Worm (Caenorhabditis elegans) whole organism, L1 larva: ENCODE data around the gene F13B6.3.

Experiments
- C04F5.9 ChIP-seq: sonication (generic microtip); optimal IDR thresholded peaks from 2 replicates; lab custom pipeline; 2016; ENCODE audit warnings: missing genetic modification characterization, missing compliant biosample characterization
- C16A3.4 ChIP-seq: fragments of 150-350 bp; optimal IDR thresholded peaks from 2 replicates; lab custom pipeline; 2014; ENCODE audit warnings: missing biosample characterization, missing genetic modification characterization
- F16B12.6 ChIP-seq: fragments of 150-350 bp; optimal IDR thresholded peaks from 2 replicates; lab custom pipeline; 2014; ENCODE audit warnings: missing biosample characterization, missing genetic modification characterization
- Y116A8C.19 ChIP-seq: sonication (generic microtip); optimal IDR thresholded peaks from 2 replicates; lab custom pipeline; 2016; ENCODE audit warnings: missing compliant biosample characterization, missing genetic modification characterization, borderline replicate concordance
- aha-1 ChIP-seq: fragments of 150-350 bp; optimal IDR thresholded peaks from 2 replicates; lab custom pipeline; 2014; ENCODE audit warnings: missing biosample characterization, missing genetic modification characterization
- aly-2 ChIP-seq: fragments of 150-350 bp; optimal IDR thresholded peaks from 2 replicates; lab custom pipeline; 2014; ENCODE audit warnings: missing biosample characterization, missing genetic modification characterization
- ama-1 ChIP-seq: fragments of 150-350 bp; optimal IDR thresholded peaks from 2 replicates; lab custom pipeline; 2014
- blmp-1 ChIP-seq: fragments of 150-350 bp; optimal IDR thresholded peaks from 2 replicates; lab custom pipeline; 2014; ENCODE audit warnings: missing biosample characterization, missing genetic modification characterization
- ceh-63 ChIP-seq: fragments of 200-800 bp; sonication (Bioruptor generic); optimal IDR thresholded peaks from 2 replicates; lab custom pipeline; 2018; ENCODE audit warnings: mild to moderate bottlenecking, missing genetic modification characterization, missing compliant biosample characterization
- ceh-8 ChIP-seq: fragments of 200-800 bp; sonication (Bioruptor generic); optimal IDR thresholded peaks from 2 replicates; lab custom pipeline; 2018; ENCODE audit warnings: mild to moderate bottlenecking, missing genetic modification characterization, moderate library complexity, missing compliant biosample characterization
- ceh-82 ChIP-seq, 3 experiments: fragments of 150-350 bp in 1 of 3; sonication (generic microtip) in 2 of 3; optimal IDR thresholded peaks; 2 replicates each; lab custom pipeline; 2014 to 2017; ENCODE audit warnings: missing biosample characterization in 3 of 3, missing genetic modification characterization in 3 of 3
- ceh-90 ChIP-seq: sonication (generic microtip); optimal IDR thresholded peaks from 2 replicates; lab custom pipeline; 2016; ENCODE audit warnings: missing genetic modification characterization, missing compliant biosample characterization
- dpl-1 ChIP-seq, 3 experiments: fragments of 150-350 bp in 2 of 3; sonication (generic microtip) in 1 of 3; optimal IDR thresholded peaks; 2 replicates each; lab custom pipeline; 2014 to 2017; ENCODE audit warnings: missing biosample characterization in 3 of 3, missing genetic modification characterization in 3 of 3, missing genetic modification reagents in 3 of 3
- dsc-1 ChIP-seq: sonication (generic microtip); optimal IDR thresholded peaks from 2 replicates; lab custom pipeline; 2016; ENCODE audit warnings: mild to moderate bottlenecking, missing genetic modification characterization, missing compliant biosample characterization
- elt-3 ChIP-seq, 6 experiments: fragments of 150-350 bp in 1 of 6; sonication (generic microtip); optimal IDR thresholded peaks; 2 replicates each; lab custom pipeline; 2017 to 2018; ENCODE audit warnings: missing biosample characterization in 6 of 6, missing genetic modification characterization in 6 of 6, inconsistent platforms in 1 of 6
- fkh-4 ChIP-seq: sonication (generic microtip); optimal IDR thresholded peaks from 2 replicates; lab custom pipeline; 2016; ENCODE audit warnings: missing compliant biosample characterization, missing genetic modification characterization, borderline replicate concordance
- grh-1 ChIP-seq: fragments of 200-800 bp; sonication (Bioruptor generic); IDR thresholded peaks from 2 replicates; pipeline ENCODE4 v1.3.6; 2022; ENCODE audit warnings: missing genetic modification reagents, missing genetic modification characterization, missing compliant biosample characterization
- hlh-17 ChIP-seq: fragments of 200-800 bp; sonication (Bioruptor generic); optimal IDR thresholded peaks from 2 replicates; lab custom pipeline; 2018; ENCODE audit warnings: missing genetic modification characterization, mild to moderate bottlenecking, missing compliant biosample characterization, moderate library complexity, borderline replicate concordance
- hpl-2 ChIP-seq: fragments of 150-350 bp; optimal IDR thresholded peaks from 2 replicates; lab custom pipeline; 2014; ENCODE audit warnings: missing biosample characterization, missing genetic modification reagents, missing genetic modification characterization
- irx-1 ChIP-seq: sonication (generic microtip); optimal IDR thresholded peaks from 2 replicates; lab custom pipeline; 2016; ENCODE audit warnings: missing genetic modification characterization, missing compliant biosample characterization
- lin-13 ChIP-seq: fragments of 150-350 bp; optimal IDR thresholded peaks from 2 replicates; lab custom pipeline; 2014; ENCODE audit warnings: missing biosample characterization, missing genetic modification reagents, missing genetic modification characterization
- lin-14 ChIP-seq: fragments of 200-800 bp; sonication (Bioruptor generic); optimal IDR thresholded peaks from 2 replicates; lab custom pipeline; 2018; ENCODE audit warnings: mild to moderate bottlenecking, missing genetic modification characterization, moderate library complexity, missing compliant biosample characterization
- lin-15B ChIP-seq: fragments of 150-350 bp; sonication (generic microtip); optimal IDR thresholded peaks from 3 replicates; lab custom pipeline; 2014; ENCODE audit warnings: missing biosample characterization, missing genetic modification characterization
- lir-3 ChIP-seq: sonication (generic microtip); optimal IDR thresholded peaks from 2 replicates; lab custom pipeline; 2016; ENCODE audit warnings: mild to moderate bottlenecking, missing genetic modification characterization, moderate library complexity, missing compliant biosample characterization; ENCODE audit not compliant: poor library complexity
- mef-2 ChIP-seq: fragments of 150-350 bp; optimal IDR thresholded peaks from 2 replicates; lab custom pipeline; 2014; ENCODE audit warnings: missing biosample characterization, missing genetic modification characterization
- mep-1 ChIP-seq: fragments of 150-350 bp; optimal IDR thresholded peaks from 2 replicates; lab custom pipeline; 2014; ENCODE audit warnings: missing biosample characterization, missing genetic modification characterization
- nhr-11 ChIP-seq: fragments of 150-350 bp; optimal IDR thresholded peaks from 2 replicates; lab custom pipeline; 2014; ENCODE audit warnings: missing biosample characterization, missing genetic modification characterization
- nhr-19 ChIP-seq: fragments of 200-800 bp; sonication (Bioruptor generic); conservative IDR thresholded peaks from 2 replicates; pipeline ENCODE4 v1.3.6; 2022; ENCODE audit warnings: missing genetic modification characterization, missing compliant biosample characterization
- nhr-237 ChIP-seq: fragments of 150-350 bp; optimal IDR thresholded peaks from 2 replicates; lab custom pipeline; 2014; ENCODE audit warnings: missing biosample characterization, missing genetic modification characterization
- nhr-28 ChIP-seq: fragments of 150-350 bp; optimal IDR thresholded peaks from 2 replicates; lab custom pipeline; 2014; ENCODE audit warnings: missing biosample characterization, missing genetic modification characterization
- nhr-47 ChIP-seq: sonication (generic microtip); optimal IDR thresholded peaks from 2 replicates; lab custom pipeline; 2016; ENCODE audit warnings: mild to moderate bottlenecking, missing genetic modification characterization, moderate library complexity, missing compliant biosample characterization
- nhr-71 ChIP-seq: sonication (generic microtip); optimal IDR thresholded peaks from 2 replicates; lab custom pipeline; 2016; ENCODE audit warnings: mild to moderate bottlenecking, missing genetic modification characterization, moderate library complexity, missing compliant biosample characterization
- nhr-84 ChIP-seq: sonication (generic microtip); optimal IDR thresholded peaks from 2 replicates; lab custom pipeline; 2017; ENCODE audit warnings: missing biosample characterization, missing genetic modification characterization
- nhr-85 ChIP-seq: sonication (generic microtip); peaks from one replicate; lab custom pipeline; 2016; ENCODE audit warnings: missing genetic modification characterization, inconsistent platforms, missing compliant biosample characterization
- nhr-90 ChIP-seq: sonication (generic microtip); optimal IDR thresholded peaks from 2 replicates; lab custom pipeline; 2016; ENCODE audit warnings: mild to moderate bottlenecking, missing genetic modification characterization, missing compliant biosample characterization; ENCODE audit not compliant: poor library complexity
- pag-3 ChIP-seq: sonication (generic microtip); optimal IDR thresholded peaks from 2 replicates; lab custom pipeline; 2017; ENCODE audit warnings: missing genetic modification characterization, mild to moderate bottlenecking, missing compliant biosample characterization, antibody characterized with exemption, borderline replicate concordance; ENCODE audit not compliant: insufficient read depth
- pax-3 ChIP-seq: fragments of 200-800 bp; sonication (Bioruptor generic); optimal IDR thresholded peaks from 2 replicates; lab custom pipeline; 2018; ENCODE audit warnings: mild to moderate bottlenecking, missing genetic modification characterization, moderate library complexity, missing compliant biosample characterization
- pqm-1 ChIP-seq: sonication (generic microtip); optimal IDR thresholded peaks from 3 replicates; lab custom pipeline; 2017; ENCODE audit warnings: missing biosample characterization, missing genetic modification characterization
- rnt-1 ChIP-seq: sonication (generic microtip); optimal IDR thresholded peaks from 2 replicates; lab custom pipeline; 2016; ENCODE audit warnings: mild to moderate bottlenecking, missing genetic modification characterization, moderate library complexity, missing compliant biosample characterization
- skn-1 ChIP-seq: fragments of 150-350 bp; optimal IDR thresholded peaks from 2 replicates; lab custom pipeline; 2014; ENCODE audit warnings: missing biosample characterization, missing genetic modification characterization
- snpc-4 ChIP-seq: fragments of 150-350 bp; optimal IDR thresholded peaks from 2 replicates; lab custom pipeline; 2014; ENCODE audit warnings: missing biosample characterization, missing genetic modification characterization
- snu-23 ChIP-seq: sonication (generic microtip); optimal IDR thresholded peaks from 2 replicates; lab custom pipeline; 2016; ENCODE audit warnings: missing genetic modification characterization, missing compliant biosample characterization
- sox-4 ChIP-seq: sonication (generic microtip); optimal IDR thresholded peaks from 2 replicates; lab custom pipeline; 2016; ENCODE audit warnings: missing genetic modification characterization, missing compliant biosample characterization
- sptf-1 ChIP-seq: fragments of 150-350 bp; optimal IDR thresholded peaks from 2 replicates; lab custom pipeline; 2014; ENCODE audit warnings: missing biosample characterization, missing genetic modification characterization
- sup-37 ChIP-seq: fragments of 200-800 bp; sonication (Bioruptor generic); optimal IDR thresholded peaks from 2 replicates; lab custom pipeline; 2018; ENCODE audit warnings: mild to moderate bottlenecking, missing genetic modification characterization, missing compliant biosample characterization
- swsn-7 ChIP-seq: sonication (generic microtip); optimal IDR thresholded peaks from 2 replicates; lab custom pipeline; 2016; ENCODE audit warnings: missing genetic modification characterization, missing compliant biosample characterization
- tbx-2 ChIP-seq: sonication (generic microtip); optimal IDR thresholded peaks from 2 replicates; lab custom pipeline; 2016; ENCODE audit warnings: missing genetic modification characterization, missing compliant biosample characterization
- tlp-1 ChIP-seq: fragments of 150-350 bp; optimal IDR thresholded peaks from 2 replicates; lab custom pipeline; 2014; ENCODE audit warnings: missing biosample characterization, missing genetic modification characterization
- unc-130 ChIP-seq: fragments of 150-350 bp; optimal IDR thresholded peaks from 2 replicates; lab custom pipeline; 2017; ENCODE audit warnings: missing biosample characterization, missing genetic modification characterization, inconsistent platforms
- unc-30 ChIP-seq: sonication (generic microtip); optimal IDR thresholded peaks from 2 replicates; lab custom pipeline; 2017; ENCODE audit warnings: missing biosample characterization, missing genetic modification characterization
- unc-62 ChIP-seq: fragments of 150-350 bp; optimal IDR thresholded peaks from 2 replicates; lab custom pipeline; 2014; ENCODE audit warnings: missing biosample characterization, missing genetic modification reagents, missing genetic modification characterization
- unc-98 ChIP-seq: fragments of 200-800 bp; sonication (Bioruptor generic); IDR thresholded peaks from 2 replicates; pipeline ENCODE4 v1.3.6; 2022; ENCODE audit warnings: missing genetic modification characterization, missing compliant biosample characterization
- vab-15 ChIP-seq: sonication (generic microtip); optimal IDR thresholded peaks from 2 replicates; lab custom pipeline; 2017; ENCODE audit warnings: missing genotype, mild to moderate bottlenecking, missing genetic modification characterization, missing compliant biosample characterization

Gene F13B6.3

DNA sequence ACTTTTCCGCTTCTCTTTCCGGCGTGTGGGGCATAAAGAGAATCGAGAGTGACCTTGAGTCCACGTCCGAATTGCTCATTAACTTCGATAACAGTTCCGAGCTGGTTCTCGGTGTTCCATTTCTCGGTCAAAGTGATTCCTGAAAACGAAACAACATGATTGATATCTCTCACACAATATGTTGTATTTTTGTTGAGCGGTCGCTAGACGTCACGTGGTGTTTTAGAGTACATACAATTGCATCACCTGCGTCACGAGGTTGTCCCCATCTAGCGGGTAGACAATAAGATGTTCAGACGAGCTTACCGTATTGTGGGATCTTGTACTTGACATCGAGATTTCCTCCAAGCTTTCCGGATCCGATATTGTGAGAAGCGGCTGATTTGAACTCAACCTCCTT, 41.5 kb upstream of the F13B6.3 start:
- TF ChIP-seq Y116A8C.19 (no peak), C16A3.4 (tag; lab: Kevin White, UChicago) (peak; percentile 34), unc-62 (no peak), ceh-8 (GFP tag; lab: Kevin White, UChicago) (no peak), nhr-71 (tag; lab: Kevin White, UChicago) (peak; percentile 83), ceh-63 (GFP tag; lab: Kevin White, UChicago) (no peak), hpl-2 (GFP tag; lab: Kevin White, UChicago) (no peak), sptf-1 (tag; lab: Kevin White, UChicago) (no peak), irx-1 (tag; lab: Kevin White, UChicago) (peak; percentile 17), aha-1 (tag; lab: Kevin White, UChicago) (no peak), hlh-17 (GFP tag; lab: Kevin White, UChicago) (no peak), snu-23 (GFP tag; lab: Kevin White, UChicago) (peak; percentile 69), grh-1 (GFP tag; lab: Robert Waterston, UW) (0 out of 2 replicates have a peak, but pooled peaks have one; percentile 36), pax-3 (peak; percentile 11), sox-4 (tag; lab: Kevin White, UChicago) (no peak), pqm-1 (no peak), mep-1 (tag; lab: Kevin White, UChicago) (peak; percentile 53), nhr-11 (tag; lab: Kevin White, UChicago) (no peak), fkh-4 (tag; lab: Kevin White, UChicago) (no peak), dsc-1 (no peak), F16B12.6 (tag; lab: Kevin White, UChicago) (no peak), vab-15 (tag; lab: Kevin White, UChicago) (no peak), nhr-28 (no peak), skn-1 (tag; lab: Kevin White, UChicago) (peak; percentile 37), nhr-85 (tag; lab: Kevin White, UChicago) (peak; percentile 81), unc-98 (no peak), C04F5.9 (tag; lab: Kevin White, UChicago) (peak; percentile 2), pag-3 (tag; lab: Kevin White, UChicago) (no peak), lin-14 (GFP tag; lab: Kevin White, UChicago) (peak; percentile 67), ceh-82 (tag; optimal IDR thresholded peaks at IDR 0.05; lab: Kevin White, UChicago) (peak in 1 of 3 experiments; percentile 21), dpl-1 (GFP tag; optimal IDR thresholded peaks at IDR 0.05; lab: Kevin White, UChicago) (peak in 2 of 3 experiments; percentile 51 to 66), blmp-1 (peak; percentile 57), elt-3 (tag; optimal IDR thresholded peaks at IDR 0.05; lab: Kevin White, UChicago) (peak in 1 of 6 experiments; percentile 65), ceh-90 (tag; lab: Kevin White, UChicago) (no peak), unc-130 (peak; percentile 73), nhr-237 (no peak), snpc-4 (tag; lab: Kevin White, UChicago) (no peak), ama-1 (lab: Kevin White, UChicago) (peak; percentile 79), tbx-2 (no peak), unc-30 (tag; lab: Kevin White, UChicago) (no peak), nhr-90 (tag; lab: Kevin White, UChicago) (peak; percentile 67), aly-2 (tag; lab: Kevin White, UChicago) (no peak), sup-37 (no peak), swsn-7 (tag; lab: Kevin White, UChicago) (peak; percentile 35), mef-2 (no peak), tlp-1 (tag; lab: Kevin White, UChicago) (no peak), lir-3 (tag; lab: Kevin White, UChicago) (peak; percentile 9), nhr-84 (no peak), nhr-47 (tag; lab: Kevin White, UChicago) (peak; percentile 32), lin-13 (GFP tag; lab: Kevin White, UChicago) (peak; percentile 56), lin-15B (tag; lab: Kevin White, UChicago) (no peak), nhr-19 (peak; percentile 67), rnt-1 (peak; percentile 60)
